Fruit fly (Drosophila melanogaster) whole organism, embryonic: ENCODE results near the gene Arl5.

Experiments used
- Adf1 ChIP-seq: fragments of 200-800 bp; sonication (Bioruptor generic); IDR thresholded peaks from 2 replicates; pipeline ENCODE4 v1.3.6; 2022; ENCODE audit warnings: missing biosample characterization, missing genetic modification characterization
- Atf3 ChIP-seq: fragments of 200-800 bp; sonication (Bioruptor generic); optimal IDR thresholded peaks from 3 replicates; lab custom pipeline; 2016; ENCODE audit warnings: missing biosample characterization, missing genetic modification characterization
- Awh ChIP-seq: fragments of 200-800 bp; sonication (Bioruptor generic); IDR thresholded peaks from 2 replicates; pipeline ENCODE4, ENCODE4 v1.3.6; 2022; ENCODE audit warnings: missing biosample characterization, missing genetic modification characterization
- Bteb2 ChIP-seq: fragments of 200-800 bp; sonication (Bioruptor generic); optimal IDR thresholded peaks from 2 replicates; lab custom pipeline; 2016; ENCODE audit warnings: missing biosample characterization, missing genetic modification characterization
- CG10274 ChIP-seq: fragments of 200-800 bp; sonication (Bioruptor generic); optimal IDR thresholded peaks from 3 replicates; lab custom pipeline; 2017; ENCODE audit warnings: missing biosample characterization, mild to moderate bottlenecking, missing genetic modification characterization
- CG10321 ChIP-seq: fragments of 200-800 bp; sonication (Bioruptor generic); IDR thresholded peaks from 2 replicates; pipeline ENCODE4 v1.3.6; 2022; ENCODE audit warnings: missing biosample characterization, missing genetic modification characterization
- CG14014 ChIP-seq: fragments of 200-800 bp; sonication (Bioruptor generic); IDR thresholded peaks from 2 replicates; pipeline ENCODE4 v1.3.6; 2022; ENCODE audit warnings: missing biosample characterization, missing genetic modification characterization
- CG16779 ChIP-seq: fragments of 200-800 bp; sonication (Bioruptor generic); IDR thresholded peaks from 2 replicates; pipeline ENCODE4 v1.3.6; 2022; ENCODE audit warnings: missing biosample characterization, missing genetic modification characterization
- CG16815 ChIP-seq: fragments of 200-800 bp; sonication (Bioruptor generic); optimal IDR thresholded peaks from 3 replicates; lab custom pipeline; 2017; ENCODE audit warnings: missing biosample characterization, mild to moderate bottlenecking, missing genetic modification characterization
- CG17186 ChIP-seq: fragments of 200-800 bp; sonication (Bioruptor generic); optimal IDR thresholded peaks from 3 replicates; lab custom pipeline; 2017; ENCODE audit warnings: missing biosample characterization, missing genetic modification reagents, missing genetic modification characterization
- CG17385 ChIP-seq: fragments of 200-800 bp; sonication (Bioruptor generic); optimal IDR thresholded peaks from 3 replicates; lab custom pipeline; 2018; ENCODE audit warnings: missing biosample characterization, mild to moderate bottlenecking, missing genetic modification characterization
- CG17912 ChIP-seq: fragments of 200-800 bp; sonication (Bioruptor generic); optimal IDR thresholded peaks from 2 replicates; lab custom pipeline; 2018; ENCODE audit warnings: missing biosample characterization, mild to moderate bottlenecking, missing genetic modification characterization
- CG1832 ChIP-seq: fragments of 200-800 bp; sonication (Bioruptor generic); optimal IDR thresholded peaks from 2 replicates; lab custom pipeline; 2017; ENCODE audit warnings: missing biosample characterization, mild to moderate bottlenecking, missing genetic modification characterization, inconsistent platforms
- CG2712 ChIP-seq: fragments of 200-800 bp; optimal IDR thresholded peaks from 3 replicates; lab custom pipeline; 2019; ENCODE audit warnings: missing biosample characterization, mild to moderate bottlenecking, missing genetic modification characterization, moderate library complexity
- CG30403 ChIP-seq: fragments of 200-800 bp; sonication (Bioruptor generic); optimal IDR thresholded peaks from 3 replicates; lab custom pipeline; 2016; ENCODE audit warnings: missing biosample characterization, missing genetic modification characterization
- CG30431 ChIP-seq: fragments of 200-800 bp; sonication (Bioruptor generic); optimal IDR thresholded peaks from 2 replicates; lab custom pipeline; 2017; ENCODE audit warnings: missing biosample characterization, missing genetic modification characterization
- CG31365 ChIP-seq: fragments of 200-800 bp; sonication (Bioruptor generic); optimal IDR thresholded peaks from 2 replicates; lab custom pipeline; 2018; ENCODE audit warnings: missing biosample characterization, mild to moderate bottlenecking, missing genetic modification characterization
- CG32532 ChIP-seq: fragments of 200-800 bp; sonication (Bioruptor generic); IDR thresholded peaks from 2 replicates; pipeline ENCODE4 v1.3.6; 2022; ENCODE audit warnings: missing biosample characterization, missing genetic modification characterization
- CG4404 ChIP-seq: fragments of 200-800 bp; sonication (Bioruptor generic); IDR thresholded peaks from 2 replicates; pipeline ENCODE4 v1.3.6; 2022; ENCODE audit warnings: missing biosample characterization, missing genetic modification characterization
- CG7786 ChIP-seq: fragments of 200-800 bp; sonication (Bioruptor generic); optimal IDR thresholded peaks from 2 replicates; lab custom pipeline; 2016; ENCODE audit warnings: missing biosample characterization, missing genetic modification characterization
- CG9817 ChIP-seq: fragments of 200-800 bp; sonication (Bioruptor generic); optimal IDR thresholded peaks from 2 replicates; lab custom pipeline; 2018; ENCODE audit warnings: missing biosample characterization, mild to moderate bottlenecking, missing genetic modification characterization, moderate library complexity
- Dref ChIP-seq: fragments of 200-800 bp; sonication (Bioruptor generic); IDR thresholded peaks from 2 replicates; pipeline ENCODE4 v1.3.6; 2022; ENCODE audit warnings: missing biosample characterization, missing genetic modification characterization
- Drgx ChIP-seq: fragments of 200-800 bp; sonication (Bioruptor generic); IDR thresholded peaks from 2 replicates; pipeline ENCODE4 v1.3.6; 2022; ENCODE audit warnings: missing biosample characterization, missing genetic modification characterization
- Ets65A ChIP-seq: fragments of 200-800 bp; sonication (Bioruptor generic); peaks from one replicate; lab custom pipeline; 2016; ENCODE audit warnings: missing biosample characterization, missing genetic modification characterization
- Gsc ChIP-seq: fragments of 200-800 bp; sonication (Bioruptor generic); IDR thresholded peaks from 2 replicates; pipeline ENCODE4 v1.3.6; 2022; ENCODE audit warnings: missing biosample characterization, missing genetic modification characterization
- Gug ChIP-seq: fragments of 200-800 bp; sonication (Bioruptor generic); IDR thresholded peaks from 4 replicates; pipeline ENCODE4 v1.3.6; 2022; ENCODE audit warnings: missing biosample characterization, missing genetic modification characterization
- Hmr ChIP-seq: fragments of 200-800 bp; sonication (Bioruptor generic); optimal IDR thresholded peaks from 3 replicates; lab custom pipeline; 2017; ENCODE audit warnings: mild to moderate bottlenecking, missing biosample characterization, missing genetic modification reagents, missing genetic modification characterization
- Hsf ChIP-seq: fragments of 200-800 bp; sonication (Bioruptor generic); optimal IDR thresholded peaks from 3 replicates; lab custom pipeline; 2016; ENCODE audit warnings: missing biosample characterization, missing genetic modification characterization
- NC2β ChIP-seq: fragments of 200-800 bp; sonication (Bioruptor generic); optimal IDR thresholded peaks from 2 replicates; lab custom pipeline; 2016; ENCODE audit warnings: missing biosample characterization, missing genetic modification characterization
- Poxn ChIP-seq: fragments of 200-800 bp; sonication (Bioruptor generic); IDR thresholded peaks from 2 replicates; pipeline ENCODE4 v1.3.6; 2022; ENCODE audit warnings: missing biosample characterization, missing genetic modification characterization
- Ptx1 ChIP-seq: fragments of 200-800 bp; sonication (Bioruptor generic); IDR thresholded peaks from 2 replicates; pipeline ENCODE4 v1.3.6; 2022; ENCODE audit warnings: missing biosample characterization, missing genetic modification characterization
- Rx ChIP-seq: fragments of 200-800 bp; sonication (Bioruptor generic); IDR thresholded peaks from 2 replicates; pipeline ENCODE4 v1.3.6; 2022; ENCODE audit warnings: missing biosample characterization, missing genetic modification characterization
- Sin3A ChIP-seq: fragments of >200 bp; optimal IDR thresholded peaks from 2 replicates; lab custom pipeline; 2018
- TFAM ChIP-seq: fragments of 200-800 bp; sonication (Bioruptor generic); optimal IDR thresholded peaks from 2 replicates; lab custom pipeline; 2017; ENCODE audit warnings: missing biosample characterization, missing genetic modification characterization, inconsistent platforms
- Taf1 ChIP-seq: fragments of 200-800 bp; sonication (Bioruptor generic); IDR thresholded peaks from 2 replicates; pipeline ENCODE4 v1.3.6; 2022; ENCODE audit warnings: missing biosample characterization, missing genetic modification characterization
- Vsx1 ChIP-seq: fragments of 200-800 bp; sonication (Bioruptor generic); optimal IDR thresholded peaks from 2 replicates; lab custom pipeline; 2017; ENCODE audit warnings: missing biosample characterization, mild to moderate bottlenecking, missing genetic modification characterization, missing genetic modification reagents
- bab2 ChIP-seq: fragments of 200-800 bp; sonication (Bioruptor generic); optimal IDR thresholded peaks from 2 replicates; lab custom pipeline; 2016; ENCODE audit warnings: missing biosample characterization, missing genetic modification characterization
- chn ChIP-seq: fragments of 200-800 bp; sonication (Bioruptor generic); optimal IDR thresholded peaks from 2 replicates; lab custom pipeline; 2016; ENCODE audit warnings: missing biosample characterization, missing genetic modification characterization
- dm ChIP-seq: fragments of 200-800 bp; sonication (Bioruptor generic); optimal IDR thresholded peaks from 3 replicates; lab custom pipeline; 2016; ENCODE audit warnings: missing biosample characterization, missing genetic modification characterization
- emc ChIP-seq: fragments of 200-800 bp; sonication (Bioruptor generic); optimal IDR thresholded peaks from 2 replicates; lab custom pipeline; 2016; ENCODE audit warnings: missing biosample characterization, missing genetic modification characterization
- gem ChIP-seq: fragments of 200-800 bp; sonication (Bioruptor generic); optimal IDR thresholded peaks from 2 replicates; lab custom pipeline; 2019; ENCODE audit warnings: missing biosample characterization, mild to moderate bottlenecking, missing genetic modification characterization, moderate library complexity
- gsb ChIP-seq: fragments of 200-800 bp; sonication (Bioruptor generic); IDR thresholded peaks from 2 replicates; pipeline ENCODE4 v1.3.6; 2022; ENCODE audit warnings: missing biosample characterization, missing genetic modification characterization
- insv ChIP-seq, 2 experiments: fragments of 200-800 bp; sonication (Bioruptor generic); optimal IDR thresholded peaks; 3 replicates each; lab custom pipeline; 2016 to 2018; ENCODE audit warnings: missing biosample characterization in 2 of 2, missing genetic modification characterization in 2 of 2
- ken ChIP-seq: fragments of 200-800 bp; sonication (Bioruptor generic); IDR thresholded peaks from 3 replicates; pipeline ENCODE4 v1.3.6; 2022; ENCODE audit warnings: missing biosample characterization, missing genetic modification characterization
- nerfin-1 ChIP-seq: fragments of 200-800 bp; sonication (Bioruptor generic); optimal IDR thresholded peaks from 3 replicates; lab custom pipeline; 2019; ENCODE audit warnings: missing biosample characterization, mild to moderate bottlenecking, missing genetic modification characterization, moderate library complexity
- rib ChIP-seq: fragments of 200-800 bp; sonication (Bioruptor generic); IDR thresholded peaks from 2 replicates; pipeline ENCODE4 v1.3.6; 2022; ENCODE audit warnings: missing biosample characterization, missing genetic modification characterization
- tio ChIP-seq: fragments of 200-800 bp; sonication (Bioruptor generic); optimal IDR thresholded peaks from 2 replicates; lab custom pipeline; 2017; ENCODE audit warnings: missing biosample characterization, missing genetic modification characterization, inconsistent platforms
- tna ChIP-seq: fragments of 200-800 bp; sonication (Bioruptor generic); IDR thresholded peaks from 2 replicates; pipeline ENCODE4 v1.3.6; 2022; ENCODE audit warnings: missing biosample characterization, missing genetic modification characterization; ENCODE audit not compliant: partially characterized antibody
- toy ChIP-seq: fragments of 200-800 bp; sonication (Bioruptor generic); IDR thresholded peaks from 2 replicates; pipeline ENCODE4 v1.3.6; 2022; ENCODE audit warnings: missing biosample characterization, missing genetic modification characterization
- unc-4 ChIP-seq: fragments of 200-800 bp; sonication (Bioruptor generic); IDR thresholded peaks from 2 replicates; pipeline ENCODE4 v1.3.6; 2022; ENCODE audit warnings: missing biosample characterization, missing genetic modification characterization; ENCODE audit not compliant: partially characterized antibody
- vfl ChIP-seq: fragments of 200-800 bp; sonication (Bioruptor generic); optimal IDR thresholded peaks from 2 replicates; lab custom pipeline; 2016; ENCODE audit warnings: missing biosample characterization, missing genetic modification characterization

Gene Arl5

DNA sequence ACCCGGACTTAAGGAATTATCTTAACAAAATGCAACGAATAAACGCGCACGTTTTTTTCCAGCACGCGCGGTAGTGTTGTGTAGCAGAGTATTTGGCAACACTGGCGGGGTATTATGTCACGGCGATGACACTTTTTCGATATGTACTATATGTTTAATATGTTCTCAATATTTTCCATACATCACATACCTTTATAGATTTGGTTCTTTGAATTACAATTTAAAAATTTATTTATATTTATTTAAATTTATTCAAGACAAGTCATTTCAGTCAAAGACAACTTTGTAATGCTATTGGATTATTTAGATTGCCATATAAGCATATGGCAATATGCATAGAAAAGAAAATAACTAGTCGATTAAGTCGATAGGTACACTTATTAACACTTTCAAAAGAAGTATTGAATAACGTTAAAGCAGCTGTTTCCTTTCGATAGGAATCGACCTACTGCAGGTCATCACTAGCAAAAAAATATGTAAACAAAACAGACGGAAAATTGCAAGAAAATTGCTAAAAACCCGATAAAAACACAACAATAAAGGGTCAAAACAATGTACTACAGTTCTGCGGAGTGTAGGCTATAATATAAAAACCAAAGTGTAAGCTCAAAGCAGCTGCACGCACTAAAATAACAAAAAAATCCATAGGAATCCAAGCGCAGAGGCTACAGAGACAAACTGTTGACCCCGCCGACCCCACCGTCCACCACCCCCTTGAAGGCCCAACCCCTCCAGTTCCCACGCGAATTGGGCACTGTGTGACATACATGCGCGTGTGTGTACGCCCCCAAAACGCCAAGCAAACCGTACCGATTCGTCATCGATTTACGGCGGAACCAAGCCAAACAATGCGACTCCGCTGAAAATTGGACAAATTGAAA lies 46.7 kb upstream of the Arl5 start, which contains the start of the genes CG7182 and GAPcenA (continued):
- peak; percentile 45 for TF ChIP-seq CG32532
- no peak for TF ChIP-seq CG10321
- no peak for TF ChIP-seq CG7786
- TF ChIP-seq tio (GFP tag; lab: Kevin White, UChicago) = no peak
- peak; percentile 6 for TF ChIP-seq Bteb2 (GFP tag; lab: Kevin White, UChicago)
- TF ChIP-seq emc (GFP tag; lab: Kevin White, UChicago) = no peak
- no peak; the same call in 1 of the 2 replicates for TF ChIP-seq Adf1
- TF ChIP-seq vfl = peak; percentile 25
- TF ChIP-seq Ets65A (GFP tag; lab: Kevin White, UChicago) = peak; percentile 95
- peak; percentile 68 for TF ChIP-seq CG9817 (tag; lab: Kevin White, UChicago)
- peak; percentile 35 for TF ChIP-seq CG16815
- TF ChIP-seq rib (GFP tag; lab: Robert Waterston, UW) = no peak
- no peak for TF ChIP-seq tna
- peak; percentile 2 for TF ChIP-seq CG10274 (GFP tag; lab: Kevin White, UChicago)
- peak; percentile 63 for TF ChIP-seq CG17385 (GFP tag; lab: Kevin White, UChicago)
- TF ChIP-seq Gug = peak; percentile 24; the same call in 1 of the 4 replicates
- TF ChIP-seq CG14014 (GFP tag; lab: Robert Waterston, UW) = no peak
- no peak for TF ChIP-seq Sin3A (lab: Kevin White, UChicago)
- TF ChIP-seq Drgx (GFP tag; lab: Robert Waterston, UW) = no peak
- peak; percentile 3 for TF ChIP-seq Vsx1
- TF ChIP-seq bab2 (GFP tag; lab: Kevin White, UChicago) = peak; percentile 7
- peak; percentile 67 for TF ChIP-seq nerfin-1 (tag; lab: Kevin White, UChicago)
- no peak for TF ChIP-seq Atf3 (GFP tag; lab: Kevin White, UChicago)
- peak; percentile 91 for TF ChIP-seq dm (GFP tag; lab: Kevin White, UChicago)
- TF ChIP-seq CG4404 (GFP tag; lab: Robert Waterston, UW) = peak; percentile 33
- TF ChIP-seq NC2β (GFP tag; lab: Kevin White, UChicago) = peak; percentile 2
- no peak for TF ChIP-seq gsb
- no peak for TF ChIP-seq CG31365 (tag; lab: Kevin White, UChicago)
- peak; percentile 82 for TF ChIP-seq CG2712 (tag; lab: Kevin White, UChicago)
- TF ChIP-seq Hmr (GFP tag; lab: Kevin White, UChicago) = peak; percentile 78
- TF ChIP-seq unc-4 (GFP tag; lab: Robert Waterston, UW) = peak; percentile 64
- TF ChIP-seq Dref (GFP tag; lab: Robert Waterston, UW) = peak; percentile 67
- TF ChIP-seq Poxn (GFP tag; lab: Robert Waterston, UW) = no peak
- no peak for TF ChIP-seq CG17912 (GFP tag; lab: Kevin White, UChicago)
- no peak for TF ChIP-seq chn (GFP tag; lab: Kevin White, UChicago)
- no peak for TF ChIP-seq CG1832 (GFP tag; lab: Kevin White, UChicago)
- TF ChIP-seq CG16779 (GFP tag; lab: Robert Waterston, UW) = no peak
- TF ChIP-seq Taf1 (GFP tag; lab: Robert Waterston, UW) = no peak
- TF ChIP-seq CG17186 = no peak
- peak; percentile 46; the same call in 1 of the 3 replicates for TF ChIP-seq ken (GFP tag; lab: Robert Waterston, UW)
- peak in 1 of 2 experiments; percentile 46 for TF ChIP-seq insv (GFP tag; optimal IDR thresholded peaks at IDR 0.05; lab: Kevin White, UChicago)
- 0 out of 2 replicates have a peak, but pooled peaks have one; percentile 14 for TF ChIP-seq Rx (GFP tag; lab: Robert Waterston, UW)
- no peak for TF ChIP-seq gem (tag; lab: Kevin White, UChicago)
- TF ChIP-seq Ptx1 = peak; percentile 67
- TF ChIP-seq CG30403 (GFP tag; lab: Kevin White, UChicago) = peak; percentile 80
- no peak for TF ChIP-seq TFAM
- no peak for TF ChIP-seq Awh
- peak; percentile 36 for TF ChIP-seq Hsf (GFP tag; lab: Kevin White, UChicago)
- TF ChIP-seq toy (GFP tag; lab: Robert Waterston, UW) = no peak
- TF ChIP-seq CG30431 (GFP tag; lab: Kevin White, UChicago) = no peak
- TF ChIP-seq Gsc = no peak
